Fruit fly (Drosophila melanogaster) whole organism, pupa: Measurements from ENCODE around the gene ebi.

Experiments used
- CG15710 ChIP-seq: fragments of 200-800 bp; sonication (Bioruptor generic); optimal IDR thresholded peaks from 2 replicates; lab custom pipeline; 2018; ENCODE audit warnings: missing biosample characterization, mild to moderate bottlenecking, missing genetic modification characterization, moderate library complexity
- CG32121 ChIP-seq: fragments of 200-800 bp; sonication (Bioruptor generic); IDR thresholded peaks from 2 replicates; pipeline ENCODE4 v1.3.6; 2022; ENCODE audit warnings: missing biosample characterization, missing genetic modification characterization
- CG8159 ChIP-seq: fragments of 200-800 bp; sonication (Bioruptor generic); optimal IDR thresholded peaks from 3 replicates; lab custom pipeline; 2018; ENCODE audit warnings: missing biosample characterization, mild to moderate bottlenecking, missing genetic modification characterization, moderate library complexity
- CG8301 ChIP-seq: fragments of 200-800 bp; sonication (Bioruptor generic); optimal IDR thresholded peaks from 2 replicates; lab custom pipeline; 2018; ENCODE audit warnings: missing biosample characterization, mild to moderate bottlenecking, missing genetic modification characterization
- CG9948 ChIP-seq: fragments of 200-800 bp; sonication (Bioruptor generic); optimal IDR thresholded peaks from 2 replicates; lab custom pipeline; 2018; ENCODE audit warnings: missing biosample characterization, mild to moderate bottlenecking, missing genetic modification characterization, moderate library complexity
- EcR ChIP-seq: fragments of 200-800 bp; sonication (Bioruptor generic); optimal IDR thresholded peaks from 3 replicates; lab custom pipeline; 2019; ENCODE audit warnings: missing biosample characterization, missing genetic modification characterization, mild to moderate bottlenecking, moderate library complexity, missing genetic modification reagents
- Pif1B ChIP-seq: fragments of 200-800 bp; sonication (Bioruptor generic); optimal IDR thresholded peaks from 3 replicates; lab custom pipeline; 2016; ENCODE audit warnings: missing biosample characterization, missing genetic modification characterization
- Snoo ChIP-seq: fragments of 200-800 bp; sonication (Bioruptor generic); optimal IDR thresholded peaks from 3 replicates; lab custom pipeline; 2017; ENCODE audit warnings: missing biosample characterization, mild to moderate bottlenecking, missing genetic modification characterization, inconsistent platforms
- fd96Ca ChIP-seq: fragments of 200-800 bp; sonication (Bioruptor generic); IDR thresholded peaks from 3 replicates; pipeline ENCODE4 v1.3.6; 2022; ENCODE audit warnings: missing biosample characterization, missing genetic modification characterization
- gl ChIP-seq: fragments of 200-800 bp; sonication (Bioruptor generic); optimal IDR thresholded peaks from 2 replicates; lab custom pipeline; 2018; ENCODE audit warnings: missing biosample characterization, mild to moderate bottlenecking, missing genetic modification characterization

DNA sequence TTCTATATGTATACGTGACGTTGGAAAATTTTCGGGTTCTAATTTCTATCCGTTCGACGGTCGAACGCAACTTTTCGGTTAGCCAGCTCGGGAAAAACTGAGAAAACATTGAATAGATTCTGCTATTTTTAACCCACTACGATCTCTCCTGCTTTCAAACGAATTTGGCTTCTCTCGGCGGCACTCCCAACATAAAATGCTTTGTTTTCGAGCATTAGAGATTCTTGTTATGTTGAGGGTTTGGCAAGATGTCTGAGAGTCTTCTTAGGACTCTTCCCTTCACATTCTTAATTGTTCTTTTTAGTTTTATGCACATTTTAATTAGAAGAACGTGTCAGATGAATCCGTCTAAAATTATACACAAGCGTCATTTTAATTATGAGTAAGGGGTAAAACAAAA is 12.8 kb upstream of the ebi start, which contains the start of gene CG4213:
- no peak for TF ChIP-seq gl
- TF ChIP-seq CG15710 (tag; lab: Kevin White, UChicago), result no peak
- no peak for TF ChIP-seq CG8301 (tag; lab: Kevin White, UChicago)
- no peak for TF ChIP-seq CG8159 (tag; lab: Kevin White, UChicago)
- no peak for TF ChIP-seq CG32121 (GFP tag; lab: Robert Waterston, UW)
- no peak for TF ChIP-seq EcR
- TF ChIP-seq Snoo (tag; lab: Kevin White, UChicago), result no peak
- TF ChIP-seq Pif1B, result no peak
- TF ChIP-seq fd96Ca (GFP tag; lab: Robert Waterston, UW), result no peak
- TF ChIP-seq CG9948 (tag; lab: Kevin White, UChicago), result no peak
